Worm (Caenorhabditis elegans) whole organism, dauer: ENCODE data around the gene F40G9.9.
"Not testable (repeated sequence)": the region's sequence is repeated elsewhere in the genome, so short reads cannot be mapped to it uniquely, and the experiment has no call there.

Source experiments
- unc-62 ChIP-seq: sonication (generic microtip); optimal IDR thresholded peaks from 2 replicates; lab custom pipeline; 2017; ENCODE audit warnings: missing biosample characterization, missing genetic modification reagents, missing genetic modification characterization

F40G9.9 gene

ce11 chrIII:145078-145477 is 26.4 kb downstream of the F40G9.9 start, which contains the start of the genes T17A3.12 and fbxb-83:
Gene T17A3.12, minus strand, starts transcription at chrIII:145178.
Gene fbxb-83, minus strand, starts transcription at chrIII:145211.
- no peak for TF ChIP-seq unc-62 (GFP tag; lab: Kevin White, UChicago)

ce11 chrIII:143121-143520 is 28.4 kb downstream of the F40G9.9 start, which contains the start of gene fbxb-82:
Gene fbxb-82, minus strand, starts transcription at chrIII:143221.
- TF ChIP-seq unc-62 (GFP tag; lab: Kevin White, UChicago) = no peak

- TF ChIP-seq unc-62 (GFP tag; lab: Kevin White, UChicago) = no peak
Measured at ce11 chrIII:140904-141303, 30.6 kb downstream of the F40G9.9 start, which contains the start of gene fbxb-81. Gene fbxb-81, minus strand, starts transcription at chrIII:141217.

- TF ChIP-seq unc-62 (GFP tag; lab: Kevin White, UChicago) = no peak
Measured at ce11 chrIII:134194-134593, 37.3 kb downstream of the F40G9.9 start, which contains the start of gene pals-25. Gene pals-25, plus strand, starts transcription at chrIII:134494.

- TF ChIP-seq unc-62 (GFP tag; lab: Kevin White, UChicago) = no peak
Measured at ce11 chrIII:132118-132517, 39.4 kb downstream of the F40G9.9 start, which contains the start of gene pals-22. Gene pals-22, plus strand, starts transcription at chrIII:132418.

ce11 chrIII:131627-132026 is 39.9 kb downstream of the F40G9.9 start:
- no peak for TF ChIP-seq unc-62 (GFP tag; lab: Kevin White, UChicago)

ce11 chrIII:130650-131049 is 40.9 kb downstream of the F40G9.9 start, which contains the start of the genes nhr-280 and C29F9.2:
Gene nhr-280, minus strand, starts transcription at chrIII:130750.
Gene C29F9.2, plus strand, starts transcription at chrIII:130947.
- TF ChIP-seq unc-62 (GFP tag; lab: Kevin White, UChicago) = no peak

ce11 chrIII:124478-124877 is 47.0 kb downstream of the F40G9.9 start, which contains the start of gene pals-23:
Gene pals-23, plus strand, starts transcription at chrIII:124778.
- no peak for TF ChIP-seq unc-62 (GFP tag; lab: Kevin White, UChicago)

- not testable (repeated sequence) for TF ChIP-seq unc-62 (GFP tag; lab: Kevin White, UChicago)
Measured at ce11 chrIII:121983-122449, 49.5 kb downstream of the F40G9.9 start, which contains the start of gene C29F9.12. Gene C29F9.12, minus strand, starts transcription at chrIII:122033.
